Fruit fly (Drosophila melanogaster): Measurements from ENCODE around the gene pip.
A peak's percentile ranks its signal among the peaks of the same experiment; 100 is the strongest.

Gene pip

dm6 chr3L:19326029-19326428, 11.4 kb downstream of the pip start (continued):
- TF ChIP-seq sd (tag; optimal IDR thresholded peaks at IDR 0.05): no peak
- TF ChIP-seq MTF-1 (GFP tag; optimal IDR thresholded peaks at IDR 0.05; ENCODE audit: borderline replicate concordance): no peak
- TF ChIP-seq pho (GFP tag; optimal IDR thresholded peaks at IDR 0.05): no peak
- TF ChIP-seq pan (optimal IDR thresholded peaks at IDR 0.05): no peak
- TF ChIP-seq pan (GFP tag; optimal IDR thresholded peaks at IDR 0.05 in 1 of 2, IDR thresholded peaks at IDR 0.05 in 1 of 2): no peak
- TF ChIP-seq HLH3B (GFP tag; IDR thresholded peaks at IDR 0.05): peak; percentile 42; the same call in 1 of the 2 replicates
- no peak for TF ChIP-seq ERR (GFP tag; optimal IDR thresholded peaks at IDR 0.05)
- TF ChIP-seq toy (GFP tag; IDR thresholded peaks at IDR 0.05): no peak
- TF ChIP-seq CG17385 (GFP tag; optimal IDR thresholded peaks at IDR 0.05): no peak
- TF ChIP-seq emc (GFP tag; optimal IDR thresholded peaks at IDR 0.05): no peak
- no peak for TF ChIP-seq Elba2 (GFP tag; optimal IDR thresholded peaks at IDR 0.05)
- no peak for TF ChIP-seq Opbp (GFP tag; IDR thresholded peaks at IDR 0.05; ENCODE audit: partially characterized antibody)
- TF ChIP-seq hkb (optimal IDR thresholded peaks at IDR 0.05): no peak
- no peak for TF ChIP-seq hkb (GFP tag; IDR thresholded peaks at IDR 0.05)
- no peak for TF ChIP-seq CG8478 (optimal IDR thresholded peaks at IDR 0.05)
- no peak for TF ChIP-seq CG6791 (GFP tag; IDR thresholded peaks at IDR 0.05; ENCODE audit: partially characterized antibody)
- no peak for TF ChIP-seq nom (GFP tag; optimal IDR thresholded peaks at IDR 0.05)
- TF ChIP-seq croc (GFP tag; conservative IDR thresholded peaks at IDR 0.05): no peak
- no peak for TF ChIP-seq B-H2 (GFP tag; optimal IDR thresholded peaks at IDR 0.05)
- no peak for TF ChIP-seq CG10431 (GFP tag; optimal IDR thresholded peaks at IDR 0.05)
- no peak for TF ChIP-seq Hand (GFP tag; optimal IDR thresholded peaks at IDR 0.05)
- no peak for TF ChIP-seq trem (tag; optimal IDR thresholded peaks at IDR 0.05)
- 0 out of 3 replicates have a peak, but pooled peaks have one; percentile 8 for TF ChIP-seq CG2889 (GFP tag; IDR thresholded peaks at IDR 0.05)
- no peak for TF ChIP-seq CG18764 (GFP tag; optimal IDR thresholded peaks at IDR 0.05)
- no peak for TF ChIP-seq Vsx1 (GFP tag; optimal IDR thresholded peaks at IDR 0.05)
- TF ChIP-seq CG3065 (GFP tag; optimal IDR thresholded peaks at IDR 0.05): no peak
- no peak for TF ChIP-seq CG11247 (GFP tag; IDR thresholded peaks at IDR 0.05)
- TF ChIP-seq B-H1 (GFP tag; IDR thresholded peaks at IDR 0.05): no peak
- no peak for TF ChIP-seq Poxn (GFP tag; IDR thresholded peaks at IDR 0.05)
- TF ChIP-seq CkIIα-i1 (GFP tag; IDR thresholded peaks at IDR 0.05): no peak
- no peak for TF ChIP-seq ac (GFP tag; optimal IDR thresholded peaks at IDR 0.05)
- TF ChIP-seq Ets65A (GFP tag): peak; percentile 91
- no peak for TF ChIP-seq CG15011 (GFP tag; optimal IDR thresholded peaks at IDR 0.05)
- no peak for TF ChIP-seq E2f2 (GFP tag; IDR thresholded peaks at IDR 0.05)
- no peak for TF ChIP-seq Nf-YA (GFP tag; IDR thresholded peaks at IDR 0.05)
- TF ChIP-seq CG8388 (GFP tag; optimal IDR thresholded peaks at IDR 0.05): peak; percentile 13
- TF ChIP-seq CG34376 (GFP tag; optimal IDR thresholded peaks at IDR 0.05): no peak
- TF ChIP-seq CG16813 (GFP tag; IDR thresholded peaks at IDR 0.05; ENCODE audit: partially characterized antibody): no peak
- TF ChIP-seq CG8924 (tag; optimal IDR thresholded peaks at IDR 0.05): no peak
- no peak for TF ChIP-seq cad (GFP tag; optimal IDR thresholded peaks at IDR 0.05)
- TF ChIP-seq lab (GFP tag; optimal IDR thresholded peaks at IDR 0.05): peak; percentile 16
- no peak for TF ChIP-seq CG18619 (GFP tag; optimal IDR thresholded peaks at IDR 0.05)
- TF ChIP-seq CG31441 (GFP tag; IDR thresholded peaks at IDR 0.05): 0 out of 2 replicates have a peak, but pooled peaks have one; percentile 26
- no peak for TF ChIP-seq ara (GFP tag; IDR thresholded peaks at IDR 0.05)
- TF ChIP-seq CG18599 (GFP tag; optimal IDR thresholded peaks at IDR 0.05): no peak
- TF ChIP-seq CG3726 (GFP tag; IDR thresholded peaks at IDR 0.05): no peak
- no peak for TF ChIP-seq CG9215 (GFP tag; IDR thresholded peaks at IDR 0.05)
- TF ChIP-seq danr (GFP tag; IDR thresholded peaks at IDR 0.05): no peak
- TF ChIP-seq CG1603 (tag; optimal IDR thresholded peaks at IDR 0.05): no peak
- TF ChIP-seq CG8281 (tag; optimal IDR thresholded peaks at IDR 0.05): no peak
- no peak for TF ChIP-seq Abd-B (GFP tag; optimal IDR thresholded peaks at IDR 0.05)
- TF ChIP-seq Meics (GFP tag; optimal IDR thresholded peaks at IDR 0.05): no peak
- TF ChIP-seq maf-S (GFP tag; optimal IDR thresholded peaks at IDR 0.05): no peak
